Fruit fly (Drosophila melanogaster): ENCODE data around the gene CG14315.
A peak's percentile ranks its signal among the peaks of the same experiment; 100 is the strongest.

Gene CG14315

DNA sequence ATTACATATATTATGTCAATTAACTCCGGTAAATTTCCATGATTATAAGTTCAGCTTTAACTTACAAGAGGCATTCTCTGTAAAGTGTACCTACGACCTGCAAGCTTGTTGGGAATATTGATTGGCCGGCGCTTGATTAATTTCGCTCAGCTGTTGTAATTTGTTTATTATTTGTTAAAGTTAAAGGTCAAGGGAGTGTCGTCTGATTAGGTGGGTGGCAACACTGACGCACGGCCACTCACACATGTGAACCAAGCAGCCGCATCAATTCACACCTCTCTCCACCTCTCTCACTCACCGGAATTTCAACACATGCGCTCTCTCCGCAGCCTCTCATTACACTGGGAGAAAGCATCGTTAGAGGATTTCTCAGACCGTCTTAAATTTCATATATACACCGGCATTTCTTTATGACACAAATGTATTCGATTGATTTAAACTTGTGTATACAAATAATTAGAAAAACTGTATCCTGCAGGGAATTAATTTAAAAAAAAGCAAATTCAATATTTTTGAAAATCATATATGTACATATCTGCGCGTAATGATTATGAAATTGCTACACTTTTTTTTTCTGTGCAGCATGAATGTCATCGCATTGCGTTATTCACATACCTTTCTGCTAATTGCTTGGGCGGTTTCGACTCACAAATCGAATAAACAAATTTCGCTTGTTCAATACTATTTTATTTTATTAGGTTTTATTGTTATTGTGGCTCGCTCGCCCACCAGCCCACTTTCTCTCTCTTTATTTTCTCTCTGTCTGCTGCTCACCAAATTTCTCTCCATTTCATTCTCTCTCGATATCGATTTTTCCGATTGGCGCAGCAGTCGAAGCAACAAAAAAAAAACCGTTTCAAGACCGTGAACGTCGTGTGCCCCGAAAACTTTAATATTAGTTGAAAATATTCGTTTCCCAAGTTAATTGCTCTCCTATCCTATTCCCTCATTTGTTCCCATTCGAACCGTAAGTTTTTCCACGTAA, 13.8 kb downstream of the CG14315 start (continued):
- TF ChIP-seq dati (GFP tag; IDR thresholded peaks at IDR 0.05) (peak; percentile 70; the same call in 1 of the 2 replicates), Hmr (GFP tag; optimal IDR thresholded peaks at IDR 0.05) (peak; percentile 95), Bgb (GFP tag; IDR thresholded peaks at IDR 0.05; ENCODE audit: partially characterized antibody) (no peak), wek (GFP tag; optimal IDR thresholded peaks at IDR 0.05) (peak; percentile 60), CG12104 (GFP tag; optimal IDR thresholded peaks at IDR 0.05) (peak; percentile 93), dimm (GFP tag; IDR thresholded peaks at IDR 0.05) (peak; percentile 54), ara (GFP tag; IDR thresholded peaks at IDR 0.05) (peak; percentile 81), NK7.1 (GFP tag; optimal IDR thresholded peaks at IDR 0.05) (peak; percentile 78), vnd (GFP tag; IDR thresholded peaks at IDR 0.05; ENCODE audit: partially characterized antibody) (no peak), CG12236 (GFP tag; optimal IDR thresholded peaks at IDR 0.05) (peak; percentile 93), MTF-1 (GFP tag; optimal IDR thresholded peaks at IDR 0.05; ENCODE audit: borderline replicate concordance) (peak; percentile 71), CG6254 (GFP tag; optimal IDR thresholded peaks at IDR 0.05) (peak; percentile 91), fd96Cb (tag; optimal IDR thresholded peaks at IDR 0.05) (peak; percentile 95), CG13287 (GFP tag; IDR thresholded peaks at IDR 0.05; ENCODE audit: partially characterized antibody) (no peak), onecut (GFP tag; IDR thresholded peaks at IDR 0.05) (peak; percentile 100), CG10462 (GFP tag; optimal IDR thresholded peaks at IDR 0.05) (peak; percentile 93), tin (GFP tag; optimal IDR thresholded peaks at IDR 0.05) (peak; percentile 92), Atf6 (GFP tag; IDR thresholded peaks at IDR 0.05) (peak; percentile 89), NfI (GFP tag; optimal IDR thresholded peaks at IDR 0.05) (peak; percentile 92), fd102C (GFP tag; optimal IDR thresholded peaks at IDR 0.05) (peak; percentile 45), Kr (GFP tag; optimal IDR thresholded peaks at IDR 0.05) (peak; percentile 21), pnt (GFP tag; optimal IDR thresholded peaks at IDR 0.05) (peak; percentile 71), Hand (GFP tag; optimal IDR thresholded peaks at IDR 0.05) (peak; percentile 93), Max (GFP tag; optimal IDR thresholded peaks at IDR 0.05) (peak; percentile 93), CG18011 (GFP tag; optimal IDR thresholded peaks at IDR 0.05) (peak; percentile 75), zfh1 (GFP tag; IDR thresholded peaks at IDR 0.05) (peak; percentile 92), CG10209 (GFP tag; optimal IDR thresholded peaks at IDR 0.05) (peak; percentile 93), bab2 (GFP tag; optimal IDR thresholded peaks at IDR 0.05) (peak; percentile 92), cg (GFP tag; optimal IDR thresholded peaks at IDR 0.05) (peak; percentile 61), CoRest (tag; optimal IDR thresholded peaks at IDR 0.05) (peak; percentile 96), emc (GFP tag; optimal IDR thresholded peaks at IDR 0.05) (peak; percentile 61), PHDP (tag; optimal IDR thresholded peaks at IDR 0.05) (peak; percentile 94), BEAF-32 (GFP tag; optimal IDR thresholded peaks at IDR 0.05) (no peak), dmrt11E (tag; optimal IDR thresholded peaks at IDR 0.05) (peak; percentile 91), lbe (GFP tag; optimal IDR thresholded peaks at IDR 0.05) (no peak), sisA (GFP tag; IDR thresholded peaks at IDR 0.05) (peak; percentile 91), CG32532 (GFP tag; IDR thresholded peaks at IDR 0.05) (peak; percentile 90), crol (GFP tag; IDR thresholded peaks at IDR 0.05) (peak; percentile 66), CG9437 (GFP tag; optimal IDR thresholded peaks at IDR 0.05) (peak; percentile 92), Ptx1 (GFP tag; IDR thresholded peaks at IDR 0.05) (peak; percentile 93), prd (optimal IDR thresholded peaks at IDR 0.05) (no peak), prd (GFP tag; IDR thresholded peaks at IDR 0.05) (peak; percentile 93), grn (GFP tag; optimal IDR thresholded peaks at IDR 0.05) (peak; percentile 48), CG15011 (GFP tag; optimal IDR thresholded peaks at IDR 0.05) (peak; percentile 89), al (GFP tag; IDR thresholded peaks at IDR 0.05) (peak; percentile 87), dysf (GFP tag; IDR thresholded peaks at IDR 0.05) (peak; percentile 92), CG3281 (GFP tag; optimal IDR thresholded peaks at IDR 0.05) (peak; percentile 94), Hsf (GFP tag; optimal IDR thresholded peaks at IDR 0.05) (peak; percentile 95)

Data from whole organism, embryonic.